Worm (Caenorhabditis elegans) whole organism, early embryonic: Measurements from ENCODE around the gene col-108.

Experiments
- aly-1 ChIP-seq: sonication (generic microtip); optimal IDR thresholded peaks from 2 replicates; lab custom pipeline; 2016; ENCODE audit warnings: missing genetic modification characterization, missing compliant biosample characterization
- ceh-13 ChIP-seq: fragments of 200-800 bp; sonication (Bioruptor generic); optimal IDR thresholded peaks from 2 replicates; lab custom pipeline; 2018; ENCODE audit warnings: mild to moderate bottlenecking, missing genetic modification characterization, missing compliant biosample characterization
- ceh-36 ChIP-seq: sonication (generic microtip); optimal IDR thresholded peaks from 2 replicates; lab custom pipeline; 2016; ENCODE audit warnings: missing genetic modification characterization, inconsistent platforms, missing compliant biosample characterization
- flt-1 ChIP-seq: fragments of 200-800 bp; sonication (Bioruptor generic); IDR thresholded peaks from 2 replicates; pipeline ENCODE4 v1.3.6; 2022; ENCODE audit warnings: missing genetic modification characterization, missing compliant biosample characterization
- hmbx-1 ChIP-seq: sonication (generic microtip); optimal IDR thresholded peaks from 2 replicates; lab custom pipeline; 2016; ENCODE audit warnings: mild to moderate bottlenecking, missing genetic modification characterization, missing compliant biosample characterization
- hnd-1 ChIP-seq: sonication (generic microtip); optimal IDR thresholded peaks from 2 replicates; lab custom pipeline; 2016; ENCODE audit warnings: missing genetic modification characterization, missing compliant biosample characterization
- tra-4 ChIP-seq: sonication (generic microtip); optimal IDR thresholded peaks from 2 replicates; lab custom pipeline; 2017; ENCODE audit warnings: missing genetic modification characterization, missing compliant biosample characterization

- TF ChIP-seq flt-1: no peak
- TF ChIP-seq hnd-1: no peak
- TF ChIP-seq aly-1: no peak
- TF ChIP-seq hmbx-1 (tag; lab: Kevin White, UChicago): no peak
- TF ChIP-seq ceh-36 (tag; lab: Kevin White, UChicago): no peak
- no peak for TF ChIP-seq tra-4 (tag; lab: Kevin White, UChicago)
- no peak for TF ChIP-seq ceh-13 (GFP tag; lab: Kevin White, UChicago)
Measured at ce11 chrIV:1739366-1740104, 28.9 kb upstream of the col-108 start.
